Fruit fly (Drosophila melanogaster): ENCODE measurements around the gene CG31546.

Gene CG31546

dm6 chr3R:5653887-5654286 is 18.5 kb upstream of the CG31546 start:
- no peak for TF ChIP-seq ey (GFP tag; optimal IDR thresholded peaks at IDR 0.05)
- TF ChIP-seq N (GFP tag; optimal IDR thresholded peaks at IDR 0.05): no peak
- no peak for TF ChIP-seq woc (GFP tag; optimal IDR thresholded peaks at IDR 0.05)
- TF ChIP-seq dl (GFP tag; optimal IDR thresholded peaks at IDR 0.05; ENCODE audit: insufficient read depth in 1 of 2, partially characterized antibody in 2 of 2): no peak
- TF ChIP-seq HLH106 (tag; optimal IDR thresholded peaks at IDR 0.05): no peak
- no peak for TF ChIP-seq Dif (GFP tag; optimal IDR thresholded peaks at IDR 0.05; ENCODE audit: partially characterized antibody)
- TF ChIP-seq foxo (GFP tag; optimal IDR thresholded peaks at IDR 0.05): no peak
- no peak for TF ChIP-seq Mio (GFP tag; optimal IDR thresholded peaks at IDR 0.05)
- TF ChIP-seq Dfd (GFP tag; optimal IDR thresholded peaks at IDR 0.05): no peak
- no peak for TF ChIP-seq pan (optimal IDR thresholded peaks at IDR 0.05)
- no peak for TF ChIP-seq CrebA (GFP tag; optimal IDR thresholded peaks at IDR 0.05; ENCODE audit: borderline replicate concordance)
- no peak for TF ChIP-seq h (GFP tag; optimal IDR thresholded peaks at IDR 0.05)
- no peak for TF ChIP-seq Hr78 (GFP tag; optimal IDR thresholded peaks at IDR 0.05)
- TF ChIP-seq jim (GFP tag; optimal IDR thresholded peaks at IDR 0.05): no peak
- TF ChIP-seq sage (GFP tag; optimal IDR thresholded peaks at IDR 0.05): no peak
- no peak for TF ChIP-seq GATAd (GFP tag; optimal IDR thresholded peaks at IDR 0.05)
- no peak for TF ChIP-seq tai (GFP tag; optimal IDR thresholded peaks at IDR 0.05)
- TF ChIP-seq fru (GFP tag; optimal IDR thresholded peaks at IDR 0.05): no peak

- TF ChIP-seq Dfd (GFP tag; optimal IDR thresholded peaks at IDR 0.05) (peak; percentile 66), sv (GFP tag; optimal IDR thresholded peaks at IDR 0.05) (no peak)
Observed at dm6 chr3R:5649903-5650302, 14.5 kb upstream of the CG31546 start.

- TF ChIP-seq usp (GFP tag; optimal IDR thresholded peaks at IDR 0.05): no peak
- TF ChIP-seq Sp1 (GFP tag; optimal IDR thresholded peaks at IDR 0.05): peak; percentile 54
- TF ChIP-seq brk (GFP tag; optimal IDR thresholded peaks at IDR 0.05): peak; percentile 39
- peak; percentile 33 for TF ChIP-seq CG9705 (GFP tag; optimal IDR thresholded peaks at IDR 0.05)
- peak; percentile 5 for TF ChIP-seq Hr83 (GFP tag; optimal IDR thresholded peaks at IDR 0.05; ENCODE audit: poor library complexity, severe bottlenecking)
- no peak for TF ChIP-seq pan (optimal IDR thresholded peaks at IDR 0.05)
- TF ChIP-seq OdsH (GFP tag; optimal IDR thresholded peaks at IDR 0.05): peak; percentile 24
- TF ChIP-seq Hnf4 (GFP tag; optimal IDR thresholded peaks at IDR 0.05): peak; percentile 76
- TF ChIP-seq lola (GFP tag; optimal IDR thresholded peaks at IDR 0.05): no peak
- TF ChIP-seq fru (GFP tag; optimal IDR thresholded peaks at IDR 0.05): peak; percentile 36
- TF ChIP-seq CrebA (GFP tag; optimal IDR thresholded peaks at IDR 0.05; ENCODE audit: borderline replicate concordance): no peak
- peak; percentile 19 for TF ChIP-seq Jra (GFP tag; optimal IDR thresholded peaks at IDR 0.05)
- no peak for TF ChIP-seq Abd-B (GFP tag; optimal IDR thresholded peaks at IDR 0.05)
- peak in 1 of 2 experiments; percentile 74 for TF ChIP-seq foxo (GFP tag; optimal IDR thresholded peaks at IDR 0.05)
- TF ChIP-seq Vsx2 (GFP tag; optimal IDR thresholded peaks at IDR 0.05; ENCODE audit: partially characterized antibody): no peak
- no peak for TF ChIP-seq dl (GFP tag; optimal IDR thresholded peaks at IDR 0.05; ENCODE audit: insufficient read depth in 1 of 2, partially characterized antibody in 2 of 2)
- no peak for TF ChIP-seq jim (GFP tag; optimal IDR thresholded peaks at IDR 0.05)
- TF ChIP-seq Hr78 (GFP tag; optimal IDR thresholded peaks at IDR 0.05): no peak
- TF ChIP-seq CG32264 (GFP tag; optimal IDR thresholded peaks at IDR 0.05): no peak
- peak; percentile 0 for TF ChIP-seq Myc (optimal IDR thresholded peaks at IDR 0.05)
- TF ChIP-seq br (GFP tag; optimal IDR thresholded peaks at IDR 0.05): peak; percentile 26
- TF ChIP-seq rgr (GFP tag; optimal IDR thresholded peaks at IDR 0.05): peak; percentile 70
- TF ChIP-seq psq (GFP tag; optimal IDR thresholded peaks at IDR 0.05): peak; percentile 63
- TF ChIP-seq ey (GFP tag; optimal IDR thresholded peaks at IDR 0.05): peak; percentile 52
- no peak for TF ChIP-seq tai (GFP tag; optimal IDR thresholded peaks at IDR 0.05)
- peak; percentile 54 for TF ChIP-seq dmrt93B (GFP tag; optimal IDR thresholded peaks at IDR 0.05)
- TF ChIP-seq sv (GFP tag; optimal IDR thresholded peaks at IDR 0.05): peak; percentile 33
- TF ChIP-seq h (GFP tag; optimal IDR thresholded peaks at IDR 0.05): peak; percentile 48
- TF ChIP-seq N (GFP tag; optimal IDR thresholded peaks at IDR 0.05): no peak
- TF ChIP-seq Dif (GFP tag; optimal IDR thresholded peaks at IDR 0.05; ENCODE audit: partially characterized antibody): no peak
- peak; percentile 71 for TF ChIP-seq Rel (GFP tag; optimal IDR thresholded peaks at IDR 0.05)
- TF ChIP-seq Rel (tag; optimal IDR thresholded peaks at IDR 0.05): peak; percentile 9
- TF ChIP-seq sage (GFP tag; optimal IDR thresholded peaks at IDR 0.05): peak; percentile 35
- no peak for TF ChIP-seq GATAd (GFP tag; optimal IDR thresholded peaks at IDR 0.05)
- TF ChIP-seq Dfd (GFP tag; optimal IDR thresholded peaks at IDR 0.05): no peak
- peak; percentile 48 for TF ChIP-seq dsf (GFP tag; optimal IDR thresholded peaks at IDR 0.05; ENCODE audit: borderline replicate concordance)
- TF ChIP-seq Mio (GFP tag; optimal IDR thresholded peaks at IDR 0.05): no peak
- TF ChIP-seq woc (GFP tag; optimal IDR thresholded peaks at IDR 0.05): peak; percentile 66
- TF ChIP-seq HLH106 (tag; optimal IDR thresholded peaks at IDR 0.05): peak; percentile 72
Observed at dm6 chr3R:5648569-5649476, 13.4 kb upstream of the CG31546 start, which contains the start of the genes MTA1-like and Sec23. Gene MTA1-like, minus strand, starts transcription at chr3R:5648738. Gene Sec23, plus strand, starts transcription at chr3R:5649065.
